Fruit fly (Drosophila melanogaster) whole organism, embryonic: ENCODE measurements around the gene CG16965.

Experiments
- B-H1 ChIP-seq: fragments of 200-800 bp; sonication (Bioruptor generic); IDR thresholded peaks from 3 replicates; pipeline ENCODE4 v1.3.6; 2022; ENCODE audit warnings: missing biosample characterization, missing genetic modification characterization
- BEAF-32 ChIP-seq: fragments of 200-800 bp; sonication (Bioruptor generic); optimal IDR thresholded peaks from 3 replicates; lab custom pipeline; 2017; ENCODE audit warnings: missing biosample characterization, missing genetic modification characterization, mild to moderate bottlenecking, moderate library complexity, missing genetic modification reagents
- Bdp1 ChIP-seq: fragments of 200-800 bp; sonication (Bioruptor generic); optimal IDR thresholded peaks from 3 replicates; lab custom pipeline; 2016; ENCODE audit warnings: missing biosample characterization, missing genetic modification characterization
- CG10147 ChIP-seq: fragments of 200-800 bp; sonication (Bioruptor generic); optimal IDR thresholded peaks from 2 replicates; lab custom pipeline; 2019; ENCODE audit warnings: missing biosample characterization, mild to moderate bottlenecking, missing genetic modification characterization, moderate library complexity
- CG15601 ChIP-seq: fragments of 200-800 bp; sonication (Bioruptor generic); optimal IDR thresholded peaks from 3 replicates; lab custom pipeline; 2019; ENCODE audit warnings: missing biosample characterization, mild to moderate bottlenecking, missing genetic modification characterization, moderate library complexity
- CG16779 ChIP-seq: fragments of 200-800 bp; sonication (Bioruptor generic); IDR thresholded peaks from 2 replicates; pipeline ENCODE4 v1.3.6; 2022; ENCODE audit warnings: missing biosample characterization, missing genetic modification characterization
- CG17186 ChIP-seq: fragments of 200-800 bp; sonication (Bioruptor generic); optimal IDR thresholded peaks from 3 replicates; lab custom pipeline; 2017; ENCODE audit warnings: missing biosample characterization, missing genetic modification reagents, missing genetic modification characterization
- CG17328 ChIP-seq: fragments of 200-800 bp; sonication (Bioruptor generic); IDR thresholded peaks from 2 replicates; pipeline ENCODE4 v1.3.6; 2022; ENCODE audit warnings: missing biosample characterization, missing genetic modification characterization
- CG2120 ChIP-seq: fragments of 200-800 bp; sonication (Bioruptor generic); optimal IDR thresholded peaks from 3 replicates; lab custom pipeline; 2016; ENCODE audit warnings: missing biosample characterization, missing genetic modification characterization
- CG3726 ChIP-seq: fragments of 200-800 bp; sonication (Bioruptor generic); IDR thresholded peaks from 3 replicates; pipeline ENCODE4, ENCODE4 v1.3.6; 2022; ENCODE audit warnings: missing biosample characterization, missing genetic modification characterization
- CG3838 ChIP-seq: fragments of 200-800 bp; sonication (Bioruptor generic); optimal IDR thresholded peaks from 3 replicates; lab custom pipeline; 2016; ENCODE audit warnings: missing biosample characterization, missing genetic modification characterization
- CG42726 ChIP-seq: fragments of 200-800 bp; sonication (Bioruptor generic); IDR thresholded peaks from 2 replicates; pipeline ENCODE4 v1.3.6; 2022; ENCODE audit warnings: missing biosample characterization, missing genetic modification characterization; ENCODE audit not compliant: partially characterized antibody
- CG4707 ChIP-seq: fragments of 200-800 bp; sonication (Bioruptor generic); optimal IDR thresholded peaks from 2 replicates; lab custom pipeline; 2018; ENCODE audit warnings: missing biosample characterization, mild to moderate bottlenecking, missing genetic modification characterization, moderate library complexity
- CG6654 ChIP-seq: fragments of 200-800 bp; sonication (Bioruptor generic); optimal IDR thresholded peaks from 2 replicates; lab custom pipeline; 2017; ENCODE audit warnings: missing biosample characterization, mild to moderate bottlenecking, missing genetic modification characterization
- CG9727 ChIP-seq: fragments of 200-800 bp; sonication (Bioruptor generic); optimal IDR thresholded peaks from 3 replicates; lab custom pipeline; 2017; ENCODE audit warnings: missing biosample characterization, mild to moderate bottlenecking, missing genetic modification characterization
- CTCF ChIP-seq: fragments of 200-800 bp; sonication (Bioruptor generic); optimal IDR thresholded peaks from 2 replicates; lab custom pipeline; 2017; ENCODE audit warnings: missing biosample characterization, mild to moderate bottlenecking, missing genetic modification characterization, moderate library complexity
- Dll ChIP-seq: fragments of 200-800 bp; sonication (Bioruptor generic); IDR thresholded peaks from 4 replicates; pipeline ENCODE4 v1.3.6; 2022; ENCODE audit warnings: missing biosample characterization, missing genetic modification characterization; ENCODE audit not compliant: partially characterized antibody
- Fer2 ChIP-seq: fragments of 200-800 bp; sonication (Bioruptor generic); optimal IDR thresholded peaks from 2 replicates; lab custom pipeline; 2018; ENCODE audit warnings: missing biosample characterization, mild to moderate bottlenecking, missing genetic modification characterization, moderate library complexity
- Lim3 ChIP-seq: fragments of 200-800 bp; sonication (Bioruptor generic); IDR thresholded peaks from 2 replicates; pipeline ENCODE4 v1.3.6; 2022; ENCODE audit warnings: missing biosample characterization, missing genetic modification characterization
- Lpt ChIP-seq: fragments of >200 bp; optimal IDR thresholded peaks from 2 replicates; lab custom pipeline; 2018; ENCODE audit warnings: missing biosample characterization, missing genetic modification characterization
- MTF-1 ChIP-seq: fragments of 200-800 bp; sonication (Bioruptor generic); optimal IDR thresholded peaks from 2 replicates; lab custom pipeline; 2018; ENCODE audit warnings: missing biosample characterization, mild to moderate bottlenecking, missing genetic modification characterization, borderline replicate concordance
- NC2β ChIP-seq: fragments of 200-800 bp; sonication (Bioruptor generic); optimal IDR thresholded peaks from 2 replicates; lab custom pipeline; 2016; ENCODE audit warnings: missing biosample characterization, missing genetic modification characterization
- Nf-YA ChIP-seq: fragments of 200-800 bp; sonication (Bioruptor generic); IDR thresholded peaks from 2 replicates; pipeline ENCODE4 v1.3.6; 2022; ENCODE audit warnings: missing biosample characterization, missing genetic modification characterization
- NfI ChIP-seq: fragments of 200-800 bp; sonication (Bioruptor generic); optimal IDR thresholded peaks from 3 replicates; lab custom pipeline; 2018; ENCODE audit warnings: missing biosample characterization, mild to moderate bottlenecking, missing genetic modification characterization, moderate library complexity
- Pdp1 ChIP-seq, 2 experiments: fragments of 200-800 bp; sonication (Bioruptor generic); optimal IDR thresholded peaks; 3 replicates each; lab custom pipeline; 2016; ENCODE audit warnings: missing biosample characterization in 2 of 2, missing genetic modification characterization in 2 of 2, mild to moderate bottlenecking in 1 of 2, moderate library complexity in 1 of 2
- Rx ChIP-seq: fragments of 200-800 bp; sonication (Bioruptor generic); IDR thresholded peaks from 2 replicates; pipeline ENCODE4 v1.3.6; 2022; ENCODE audit warnings: missing biosample characterization, missing genetic modification characterization
- Trl ChIP-seq, 3 experiments: fragments of >200 bp in 2 of 3; fragments of 200-800 bp in 1 of 3; sonication (Bioruptor generic) in 1 of 3; optimal IDR thresholded peaks; 2 replicates in 1 of 3; 3 replicates in 2 of 3; lab custom pipeline; 2016 to 2017; ENCODE audit warnings: missing biosample characterization in 1 of 3, missing genetic modification characterization in 1 of 3
- az2 ChIP-seq: fragments of 200-800 bp; sonication (Bioruptor generic); optimal IDR thresholded peaks from 3 replicates; lab custom pipeline; 2016; ENCODE audit warnings: missing biosample characterization, missing genetic modification characterization
- caup ChIP-seq: fragments of 200-800 bp; sonication (Bioruptor generic); optimal IDR thresholded peaks from 3 replicates; lab custom pipeline; 2017; ENCODE audit warnings: missing biosample characterization, mild to moderate bottlenecking, missing genetic modification characterization, moderate library complexity; ENCODE audit not compliant: severe bottlenecking
- chif ChIP-seq, 2 experiments: fragments of 200-800 bp; sonication (Bioruptor generic); optimal IDR thresholded peaks; 3 replicates each; lab custom pipeline; 2016; ENCODE audit warnings: missing biosample characterization in 2 of 2, missing genetic modification characterization in 2 of 2
- corto ChIP-seq: fragments of 200-800 bp; sonication (Bioruptor generic); optimal IDR thresholded peaks from 2 replicates; lab custom pipeline; 2016; ENCODE audit warnings: missing biosample characterization, mild to moderate bottlenecking, missing genetic modification characterization, moderate library complexity
- crc ChIP-seq: fragments of 200-800 bp; sonication (Bioruptor generic); optimal IDR thresholded peaks from 2 replicates; lab custom pipeline; 2016; ENCODE audit warnings: missing biosample characterization, missing genetic modification characterization
- danr ChIP-seq: fragments of 200-800 bp; sonication (Bioruptor generic); IDR thresholded peaks from 2 replicates; pipeline ENCODE4 v1.3.6; 2022; ENCODE audit warnings: missing biosample characterization, missing genetic modification characterization
- fu2 ChIP-seq: fragments of 200-800 bp; sonication (Bioruptor generic); optimal IDR thresholded peaks from 2 replicates; lab custom pipeline; 2016; ENCODE audit warnings: missing biosample characterization, missing genetic modification characterization
- gem ChIP-seq: fragments of 200-800 bp; sonication (Bioruptor generic); optimal IDR thresholded peaks from 2 replicates; lab custom pipeline; 2019; ENCODE audit warnings: missing biosample characterization, mild to moderate bottlenecking, missing genetic modification characterization, moderate library complexity
- gfzf ChIP-seq: fragments of 200-800 bp; sonication (Bioruptor generic); optimal IDR thresholded peaks from 2 replicates; lab custom pipeline; 2016; ENCODE audit warnings: missing biosample characterization, mild to moderate bottlenecking, missing genetic modification characterization, moderate library complexity
- grau ChIP-seq: fragments of 200-800 bp; optimal IDR thresholded peaks from 3 replicates; lab custom pipeline; 2019; ENCODE audit warnings: missing biosample characterization, mild to moderate bottlenecking, missing genetic modification characterization, moderate library complexity
- luna ChIP-seq: fragments of 200-800 bp; sonication (Bioruptor generic); optimal IDR thresholded peaks from 2 replicates; lab custom pipeline; 2016; ENCODE audit warnings: missing biosample characterization, missing genetic modification characterization
- oc ChIP-seq: fragments of 200-800 bp; sonication (Bioruptor generic); optimal IDR thresholded peaks from 2 replicates; lab custom pipeline; 2018; ENCODE audit warnings: missing biosample characterization, mild to moderate bottlenecking, missing genetic modification characterization, moderate library complexity
- pfk ChIP-seq: fragments of 200-800 bp; sonication (Bioruptor generic); optimal IDR thresholded peaks from 2 replicates; lab custom pipeline; 2018; ENCODE audit warnings: missing biosample characterization, mild to moderate bottlenecking, missing genetic modification characterization, moderate library complexity
- pita ChIP-seq: fragments of 200-800 bp; sonication (Bioruptor generic); optimal IDR thresholded peaks from 2 replicates; lab custom pipeline; 2017; ENCODE audit warnings: missing biosample characterization, mild to moderate bottlenecking, missing genetic modification characterization
- rib ChIP-seq: fragments of 200-800 bp; sonication (Bioruptor generic); IDR thresholded peaks from 2 replicates; pipeline ENCODE4 v1.3.6; 2022; ENCODE audit warnings: missing biosample characterization, missing genetic modification characterization
- row ChIP-seq: fragments of 200-800 bp; sonication (Bioruptor generic); IDR thresholded peaks from 3 replicates; pipeline ENCODE4 v1.3.6; 2022; ENCODE audit warnings: missing biosample characterization, missing genetic modification characterization
- schlank ChIP-seq: fragments of 200-800 bp; sonication (Bioruptor generic); optimal IDR thresholded peaks from 2 replicates; lab custom pipeline; 2018; ENCODE audit warnings: missing biosample characterization, mild to moderate bottlenecking, missing genetic modification characterization
- sisA ChIP-seq: fragments of 200-800 bp; sonication (Bioruptor generic); IDR thresholded peaks from 2 replicates; pipeline ENCODE4 v1.3.6; 2022; ENCODE audit warnings: missing biosample characterization, missing genetic modification characterization
- tin ChIP-seq: fragments of 200-800 bp; sonication (Bioruptor generic); optimal IDR thresholded peaks from 3 replicates; lab custom pipeline; 2016; ENCODE audit warnings: missing biosample characterization, missing genetic modification characterization
- trem ChIP-seq: fragments of 200-800 bp; optimal IDR thresholded peaks from 3 replicates; lab custom pipeline; 2019; ENCODE audit warnings: missing biosample characterization, mild to moderate bottlenecking, missing genetic modification characterization, moderate library complexity
- zf30C ChIP-seq: fragments of 200-800 bp; sonication (Bioruptor generic); optimal IDR thresholded peaks from 3 replicates; lab custom pipeline; 2018; ENCODE audit warnings: missing biosample characterization, mild to moderate bottlenecking, missing genetic modification characterization

The CG16965 gene

DNA sequence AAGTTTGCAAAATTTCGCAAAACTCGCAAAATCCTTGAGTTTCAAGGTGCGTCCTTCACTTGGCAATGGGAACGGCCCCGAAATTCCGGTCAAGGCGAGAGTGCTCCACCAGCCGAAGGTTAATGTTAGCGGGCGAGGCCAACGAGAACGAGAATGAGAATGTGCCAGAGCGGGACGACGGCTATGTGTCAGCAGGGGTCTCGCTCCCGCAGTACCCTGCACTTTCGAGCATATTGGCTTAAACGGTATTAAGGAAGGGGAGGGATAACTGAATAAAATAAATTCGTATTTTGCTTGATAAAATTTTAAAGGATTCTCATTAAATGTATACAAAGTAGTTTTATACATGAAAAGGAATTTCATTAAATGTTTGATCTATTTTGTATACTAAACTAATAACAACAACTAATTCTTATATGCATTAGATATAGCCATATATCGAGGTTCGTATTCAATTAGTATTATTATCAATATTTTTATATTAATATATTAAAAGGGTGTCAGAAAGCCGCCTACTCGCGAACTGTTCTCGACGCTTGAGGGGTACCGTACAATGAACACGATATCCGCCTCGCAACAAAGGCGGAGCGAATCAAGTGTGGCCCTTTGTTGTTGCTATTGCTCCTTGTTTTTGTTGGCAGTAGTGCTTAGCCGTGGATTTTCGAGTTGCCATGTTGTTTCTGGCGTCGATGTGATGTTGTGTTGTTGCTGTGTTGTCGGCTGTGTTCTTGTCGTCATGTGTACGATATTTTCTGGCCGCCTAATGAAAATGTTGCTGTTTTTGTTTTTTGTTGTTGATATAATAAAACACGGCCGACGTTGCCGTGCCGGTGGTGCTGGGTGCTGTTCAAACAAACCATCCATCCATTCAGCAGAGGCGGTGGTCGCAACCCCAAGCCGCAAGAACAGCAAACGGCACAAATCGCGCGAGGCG is 25.3 kb downstream of the CG16965 start (continued):
- TF ChIP-seq tin (GFP tag; lab: Kevin White, UChicago) (peak; percentile 87), gem (peak; percentile 99), BEAF-32 (GFP tag; lab: Kevin White, UChicago) (no peak), B-H1 (no peak), gfzf (GFP tag; lab: Kevin White, UChicago) (no peak), CG15601 (tag; lab: Kevin White, UChicago) (peak; percentile 93), crc (GFP tag; lab: Kevin White, UChicago) (peak; percentile 3), NfI (peak; percentile 91), Fer2 (tag; lab: Kevin White, UChicago) (peak; percentile 86), trem (tag; lab: Kevin White, UChicago) (peak; percentile 93), schlank (tag; lab: Kevin White, UChicago) (peak; percentile 6), Trl (optimal IDR thresholded peaks at IDR 0.05; lab: Kevin White, UChicago) (no peak), Trl (GFP tag; optimal IDR thresholded peaks at IDR 0.05; lab: Kevin White, UChicago) (peak; percentile 59), CG42726 (no peak), rib (GFP tag; lab: Robert Waterston, UW) (no peak), NC2β (GFP tag; lab: Kevin White, UChicago) (peak; percentile 13), az2 (peak; percentile 91), danr (no peak), CG10147 (GFP tag; lab: Kevin White, UChicago) (peak; percentile 95), Dll (GFP tag; lab: Robert Waterston, UW) (no peak), caup (GFP tag; lab: Kevin White, UChicago) (peak; percentile 94), pita (no peak), fu2 (GFP tag; lab: Kevin White, UChicago) (peak; percentile 22), chif (GFP tag; optimal IDR thresholded peaks at IDR 0.05; lab: Kevin White, UChicago) (peak; percentile 65 to 75), CG3838 (peak; percentile 99), Lpt (GFP tag; lab: Kevin White, UChicago) (no peak), CG3726 (no peak), Rx (GFP tag; lab: Robert Waterston, UW) (no peak), Bdp1 (GFP tag; lab: Kevin White, UChicago) (peak; percentile 39), sisA (GFP tag; lab: Robert Waterston, UW) (no peak), CG17186 (GFP tag; lab: Kevin White, UChicago) (peak; percentile 42), luna (GFP tag; lab: Kevin White, UChicago) (peak; percentile 32), CG4707 (GFP tag; lab: Kevin White, UChicago) (peak; percentile 22), zf30C (GFP tag; lab: Kevin White, UChicago) (no peak), CTCF (GFP tag; lab: Kevin White, UChicago) (peak; percentile 21), oc (peak; percentile 69), CG6654 (GFP tag; lab: Kevin White, UChicago) (peak; percentile 83), CG2120 (GFP tag; lab: Kevin White, UChicago) (peak; percentile 82), CG9727 (peak; percentile 100), MTF-1 (GFP tag; lab: Kevin White, UChicago) (peak; percentile 55), corto (no peak), Pdp1 (GFP tag; optimal IDR thresholded peaks at IDR 0.05; lab: Kevin White, UChicago) (peak in 1 of 2 experiments; percentile 83), CG16779 (GFP tag; lab: Robert Waterston, UW) (no peak), Lim3 (GFP tag; lab: Robert Waterston, UW) (no peak), row (GFP tag; lab: Robert Waterston, UW) (no peak), Nf-YA (no peak), pfk (GFP tag; lab: Kevin White, UChicago) (no peak), CG17328 (GFP tag; lab: Robert Waterston, UW) (no peak), grau (tag; lab: Kevin White, UChicago) (peak; percentile 97)
